Fruit fly (Drosophila melanogaster): Measurements from ENCODE around the gene pnt.
A peak's percentile ranks its signal among the peaks of the same experiment; 100 is the strongest.

The pnt gene

dm6 chr3R:23318928-23319327 lies 27.0 kb downstream of the pnt start:
- TF ChIP-seq CG17801 (GFP tag; optimal IDR thresholded peaks at IDR 0.05; ENCODE audit: partially characterized antibody): no peak

dm6 chr3R:23316867-23317266 lies 29.1 kb downstream of the pnt start:
- no peak for TF ChIP-seq CG17801 (GFP tag; optimal IDR thresholded peaks at IDR 0.05; ENCODE audit: partially characterized antibody)

- no peak for TF ChIP-seq CG17801 (GFP tag; optimal IDR thresholded peaks at IDR 0.05; ENCODE audit: partially characterized antibody)
Observed at dm6 chr3R:23315630-23316029, 30.3 kb downstream of the pnt start.

dm6 chr3R:23315221-23315620 lies 30.7 kb downstream of the pnt start:
- TF ChIP-seq CG17801 (GFP tag; optimal IDR thresholded peaks at IDR 0.05; ENCODE audit: partially characterized antibody): no peak

- peak; percentile 16 for TF ChIP-seq CG17801 (GFP tag; optimal IDR thresholded peaks at IDR 0.05; ENCODE audit: partially characterized antibody)
Observed at dm6 chr3R:23314332-23314731, 31.6 kb downstream of the pnt start.

- TF ChIP-seq CG17801 (GFP tag; optimal IDR thresholded peaks at IDR 0.05; ENCODE audit: partially characterized antibody): no peak
Observed at dm6 chr3R:23312796-23313195, 33.2 kb downstream of the pnt start.

- TF ChIP-seq CG17801 (GFP tag; optimal IDR thresholded peaks at IDR 0.05; ENCODE audit: partially characterized antibody): no peak
Observed at dm6 chr3R:23310151-23310550, 35.8 kb downstream of the pnt start.

- no peak for TF ChIP-seq CG17801 (GFP tag; optimal IDR thresholded peaks at IDR 0.05; ENCODE audit: partially characterized antibody)
Observed at dm6 chr3R:23309690-23310089, 36.3 kb downstream of the pnt start.

dm6 chr3R:23306828-23307227 lies 39.1 kb downstream of the pnt start:
- TF ChIP-seq CG17801 (GFP tag; optimal IDR thresholded peaks at IDR 0.05; ENCODE audit: partially characterized antibody): no peak

dm6 chr3R:23303297-23303696 lies 42.7 kb downstream of the pnt start:
- no peak for TF ChIP-seq CG17801 (GFP tag; optimal IDR thresholded peaks at IDR 0.05; ENCODE audit: partially characterized antibody)

dm6 chr3R:23302178-23302577 lies 43.8 kb downstream of the pnt start:
- no peak for TF ChIP-seq CG17801 (GFP tag; optimal IDR thresholded peaks at IDR 0.05; ENCODE audit: partially characterized antibody)

dm6 chr3R:23301270-23301669 lies 44.7 kb downstream of the pnt start:
- TF ChIP-seq CG17801 (GFP tag; optimal IDR thresholded peaks at IDR 0.05; ENCODE audit: partially characterized antibody): no peak

dm6 chr3R:23300091-23300918 lies 45.7 kb downstream of the pnt start:
- no peak for TF ChIP-seq CG17801 (GFP tag; optimal IDR thresholded peaks at IDR 0.05; ENCODE audit: partially characterized antibody)

dm6 chr3R:23297132-23297862 lies 48.7 kb downstream of the pnt start:
- no peak for TF ChIP-seq CG17801 (GFP tag; optimal IDR thresholded peaks at IDR 0.05; ENCODE audit: partially characterized antibody)

dm6 chr3R:23296146-23296545 lies 49.8 kb downstream of the pnt start:
- no peak for TF ChIP-seq CG17801 (GFP tag; optimal IDR thresholded peaks at IDR 0.05; ENCODE audit: partially characterized antibody)

dm6 chr3R:23295360-23295772 lies 50.6 kb downstream of the pnt start:
- peak; percentile 60 for TF ChIP-seq CG17801 (GFP tag; optimal IDR thresholded peaks at IDR 0.05; ENCODE audit: partially characterized antibody)
